Fruit fly (Drosophila melanogaster) S2 (cell line): ENCODE measurements around the gene Vta1.

Experiments used
- CG8478 ChIP-seq: fragments of >200 bp; optimal IDR thresholded peaks from 2 replicates; lab custom pipeline; 2018
- CTCF ChIP-seq, 2 experiments: fragments of >200 bp; optimal IDR thresholded peaks; 2 replicates each; lab custom pipeline; 2018

Gene Vta1

DNA sequence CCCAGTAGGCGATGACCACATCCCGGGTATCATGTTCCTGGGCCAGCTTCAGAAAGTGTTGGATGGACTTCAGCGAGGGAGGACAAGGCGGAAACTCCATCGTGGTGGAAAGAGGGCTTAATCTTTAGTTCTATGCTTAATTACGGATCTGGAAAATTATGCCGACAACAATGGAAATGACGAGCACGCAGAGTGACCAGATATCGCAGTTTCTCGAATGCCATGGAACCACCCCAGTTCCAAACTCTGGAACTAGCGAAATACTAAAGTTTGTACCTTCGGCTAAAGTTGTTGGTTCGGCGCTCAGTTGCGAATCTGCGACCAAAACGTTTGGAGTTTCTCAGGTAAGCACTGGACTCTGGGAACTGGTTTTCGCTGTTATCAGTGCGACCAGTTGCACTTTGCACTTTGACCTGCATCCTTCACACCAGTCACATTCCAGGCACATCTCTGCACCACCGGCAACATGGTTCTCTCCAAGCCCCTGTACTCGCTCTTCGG lies at the start of gene Vta1, which contains the start of gene CG7970:
Vta1 (minus strand) TSS at position 201 of the 501 bp plus-strand sequence.
CG7970 (plus strand) TSS at position 51 of the 501 bp plus-strand sequence.
- peak in 1 of 2 experiments; percentile 22 for TF ChIP-seq CTCF (optimal IDR thresholded peaks at IDR 0.05; lab: Kevin White, UChicago)
- no peak for TF ChIP-seq CG8478 (lab: Kevin White, UChicago)

DNA sequence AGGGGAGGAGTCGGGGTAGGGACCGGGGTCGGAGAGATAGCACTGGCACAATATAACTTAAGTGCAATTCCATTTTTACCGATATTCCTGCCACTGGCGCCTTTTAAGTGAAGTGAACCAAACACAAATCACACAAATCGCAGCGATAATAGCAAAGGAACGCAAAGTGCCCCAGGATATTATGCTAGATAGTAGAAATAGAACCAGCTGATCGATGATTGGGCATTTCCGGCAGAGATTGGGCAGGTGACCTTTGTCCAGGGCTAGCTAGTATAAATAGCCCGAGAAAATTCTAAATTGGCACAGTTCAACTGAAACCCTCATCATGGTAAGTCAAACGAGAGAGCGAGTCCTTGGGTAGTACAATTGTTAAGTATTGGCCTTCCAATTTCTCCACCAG lies 41.6 kb upstream of the Vta1 start, which contains the start of gene CG12011:
CG12011 (plus strand) TSS at position 301 of the 400 bp plus-strand sequence.
- no peak for TF ChIP-seq CTCF (optimal IDR thresholded peaks at IDR 0.05; lab: Kevin White, UChicago)
- TF ChIP-seq CG8478 (lab: Kevin White, UChicago) = no peak

DNA sequence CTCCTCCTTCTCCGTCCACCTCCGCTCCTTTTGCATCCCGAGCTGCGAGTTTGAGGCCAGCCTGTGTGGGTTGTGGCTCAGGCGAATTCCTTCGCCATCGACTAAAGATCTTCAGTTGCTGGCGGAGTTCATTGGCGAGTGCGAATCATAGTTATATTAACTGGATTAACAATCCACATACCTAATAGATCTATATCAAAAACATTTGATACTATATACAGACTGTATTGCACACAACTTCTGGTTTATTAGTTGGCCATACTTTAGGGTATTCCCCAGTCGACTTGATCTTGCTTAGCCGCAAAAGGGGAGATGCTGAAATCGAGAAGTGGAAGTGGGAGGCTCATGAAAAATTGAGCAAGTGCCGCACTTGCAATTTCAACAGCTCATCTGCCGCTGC lies 40.2 kb upstream of the Vta1 start:
- TF ChIP-seq CTCF (optimal IDR thresholded peaks at IDR 0.05; lab: Kevin White, UChicago) (no peak), CG8478 (lab: Kevin White, UChicago) (no peak)

DNA sequence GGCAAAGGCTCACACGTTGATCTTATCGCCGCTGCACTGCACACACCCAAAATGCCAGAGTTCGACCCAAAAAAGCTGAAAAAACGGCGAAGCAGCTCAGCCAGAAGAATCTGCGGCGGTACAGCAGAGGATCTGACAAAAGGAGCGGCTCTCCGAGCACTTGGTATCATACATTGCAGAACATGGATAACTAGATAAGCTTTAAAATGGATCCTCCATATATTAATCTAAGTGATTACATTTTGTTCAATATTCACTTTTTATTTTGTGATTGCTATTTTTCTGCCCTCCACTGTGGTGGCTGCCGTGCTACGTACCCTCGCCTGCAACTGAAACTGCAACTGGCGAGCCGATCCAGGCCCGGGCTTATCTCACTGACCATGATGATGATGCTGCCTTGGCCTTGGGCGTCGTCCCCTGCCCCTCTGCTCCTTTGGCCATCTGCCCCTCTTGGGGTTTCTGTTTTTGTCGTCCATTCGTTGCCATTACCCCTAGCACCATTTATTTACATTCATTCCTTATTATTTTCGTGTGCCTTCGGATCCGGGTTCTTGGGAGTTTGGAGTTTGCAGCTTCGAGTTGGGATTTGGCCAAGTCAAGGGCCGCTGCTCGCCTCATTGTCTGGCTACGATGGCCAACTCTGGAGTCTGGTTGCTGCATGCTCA lies 39.6 kb upstream of the Vta1 start:
- TF ChIP-seq CG8478 (lab: Kevin White, UChicago) = no peak
- TF ChIP-seq CTCF (optimal IDR thresholded peaks at IDR 0.05; lab: Kevin White, UChicago) = no peak

DNA sequence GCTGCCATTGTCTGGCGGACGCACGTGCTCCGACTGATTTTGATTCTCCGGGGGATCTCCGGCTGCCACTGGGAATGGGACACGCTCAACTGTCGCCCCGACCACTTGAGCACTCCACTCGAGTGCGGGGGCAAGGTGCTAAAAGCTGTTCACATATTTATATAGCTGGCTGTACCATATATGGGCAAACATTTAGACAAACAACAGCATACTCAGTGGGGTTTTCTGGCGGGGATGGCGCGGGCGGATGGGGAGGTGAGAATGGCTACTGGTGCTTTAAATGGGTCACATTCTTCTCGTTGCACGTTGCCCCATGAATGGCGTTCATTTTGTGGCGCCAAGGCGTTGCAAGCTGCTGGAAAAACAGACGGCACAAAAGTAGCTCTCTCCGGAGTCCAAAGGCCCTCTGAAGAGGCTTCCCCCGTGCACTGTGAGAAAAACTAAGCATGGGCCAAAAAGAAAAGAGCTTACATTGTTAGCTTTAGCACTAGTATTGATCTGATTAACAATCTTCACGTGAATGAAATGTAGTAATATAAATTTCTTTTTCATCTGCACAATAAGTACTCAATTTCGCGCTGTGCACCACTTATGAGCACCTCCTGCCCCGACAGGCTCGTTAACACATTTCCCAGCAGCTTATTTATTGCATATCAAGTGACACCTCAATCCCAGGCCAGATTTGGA lies 38.2 kb upstream of the Vta1 start:
- no peak for TF ChIP-seq CG8478 (lab: Kevin White, UChicago)
- no peak for TF ChIP-seq CTCF (optimal IDR thresholded peaks at IDR 0.05; lab: Kevin White, UChicago)

DNA sequence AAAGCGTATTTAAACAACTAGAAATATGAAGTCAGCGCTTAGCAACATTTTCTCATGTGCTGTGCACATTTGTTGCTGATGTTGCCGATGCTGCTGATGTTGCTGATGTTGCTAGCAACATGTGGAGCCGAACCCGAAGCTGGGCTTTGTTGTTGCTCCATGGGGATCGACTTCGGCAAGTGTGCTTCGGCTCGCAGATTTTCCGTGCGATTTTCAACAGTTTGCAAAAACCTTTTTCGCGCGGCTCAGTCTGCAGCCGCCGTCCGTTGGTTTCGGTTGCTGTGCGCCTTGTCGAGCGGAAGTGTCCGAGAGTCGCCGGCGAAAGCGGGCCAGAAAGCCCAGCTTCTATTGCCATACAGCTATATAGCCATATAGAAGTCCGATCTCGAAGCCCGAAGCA lies 35.9 kb upstream of the Vta1 start:
- TF ChIP-seq CG8478 (lab: Kevin White, UChicago) (no peak), CTCF (optimal IDR thresholded peaks at IDR 0.05; lab: Kevin White, UChicago) (no peak)

DNA sequence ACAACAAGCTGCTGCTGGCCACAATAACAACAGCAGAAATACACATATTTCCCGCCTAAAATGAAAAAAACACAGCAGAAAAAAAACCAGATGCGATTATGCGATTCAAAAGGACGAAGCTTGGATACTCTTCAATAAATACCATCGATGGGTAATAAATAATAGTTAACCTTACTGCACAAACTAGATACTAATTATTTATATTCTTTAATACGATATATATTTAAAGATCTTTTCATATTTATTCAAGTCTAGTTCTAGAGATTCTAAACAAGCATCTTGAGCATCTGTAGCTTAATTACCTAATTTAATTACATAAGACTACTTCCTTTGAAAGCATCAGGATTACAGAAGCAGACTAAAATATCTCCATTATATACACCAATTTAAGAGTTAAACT lies 35.5 kb upstream of the Vta1 start:
- TF ChIP-seq CTCF (optimal IDR thresholded peaks at IDR 0.05; lab: Kevin White, UChicago) (no peak), CG8478 (lab: Kevin White, UChicago) (no peak)

DNA sequence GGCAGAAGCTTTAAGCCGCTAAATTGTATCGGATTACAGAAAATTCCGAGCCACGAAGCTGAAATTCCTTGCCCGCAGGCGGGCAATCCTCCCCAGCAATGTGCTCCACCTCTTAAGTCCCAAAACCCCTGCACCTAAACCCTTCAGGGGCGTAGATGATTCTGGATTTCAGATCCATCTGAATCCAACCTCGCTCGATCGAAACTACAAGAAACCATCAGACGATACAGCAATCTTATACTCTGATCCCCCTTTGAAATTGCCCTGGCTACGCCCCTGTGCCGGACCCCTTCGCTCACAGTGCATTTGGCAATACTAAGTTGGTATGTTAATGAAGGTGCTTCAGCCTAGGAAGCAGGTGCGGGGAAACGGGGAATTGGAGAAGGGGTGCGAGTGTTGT lies 30.4 kb upstream of the Vta1 start:
- no peak for TF ChIP-seq CTCF (optimal IDR thresholded peaks at IDR 0.05; lab: Kevin White, UChicago)
- TF ChIP-seq CG8478 (lab: Kevin White, UChicago) = no peak

DNA sequence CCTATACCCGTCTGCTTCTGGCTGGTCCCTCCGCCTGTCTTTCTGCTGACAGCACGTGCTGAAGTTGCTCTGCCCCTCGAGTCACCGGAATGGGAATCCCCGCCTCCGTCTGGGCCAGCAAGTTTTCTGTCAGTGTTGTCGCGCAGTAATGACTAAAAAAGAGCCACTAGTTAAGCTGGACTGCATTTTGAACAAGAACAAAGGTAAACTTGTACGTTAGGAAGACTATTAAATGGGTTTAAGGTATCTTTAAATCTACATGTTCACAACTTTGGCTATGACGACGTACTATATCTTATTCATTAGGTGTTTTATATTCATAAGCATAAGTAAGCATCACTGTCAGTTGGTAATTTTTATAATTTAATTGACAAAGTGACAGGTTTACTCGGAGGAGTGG lies 26.7 kb upstream of the Vta1 start:
- TF ChIP-seq CG8478 (lab: Kevin White, UChicago) (no peak), CTCF (optimal IDR thresholded peaks at IDR 0.05; lab: Kevin White, UChicago) (no peak)

DNA sequence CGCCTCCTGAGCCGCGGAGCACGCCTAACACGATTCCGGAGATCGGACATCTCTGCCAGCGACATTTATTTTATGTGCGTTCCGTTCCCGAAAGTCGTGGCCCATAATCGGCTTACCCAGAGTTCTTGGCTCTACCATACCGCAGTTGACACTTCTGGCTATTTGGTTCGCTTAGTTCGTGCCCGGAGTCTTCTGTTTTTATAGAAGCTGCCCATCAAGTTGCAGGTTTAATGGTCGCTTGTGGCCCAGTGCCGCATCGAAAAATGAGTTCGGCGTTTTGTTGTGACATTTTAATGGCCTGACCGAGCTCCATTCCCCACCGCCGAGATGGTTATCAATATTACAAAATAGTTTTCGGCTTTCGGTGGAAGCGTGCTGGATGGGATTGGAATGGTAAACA lies 23.5 kb upstream of the Vta1 start:
- TF ChIP-seq CG8478 (lab: Kevin White, UChicago) (no peak), CTCF (optimal IDR thresholded peaks at IDR 0.05; lab: Kevin White, UChicago) (no peak)

DNA sequence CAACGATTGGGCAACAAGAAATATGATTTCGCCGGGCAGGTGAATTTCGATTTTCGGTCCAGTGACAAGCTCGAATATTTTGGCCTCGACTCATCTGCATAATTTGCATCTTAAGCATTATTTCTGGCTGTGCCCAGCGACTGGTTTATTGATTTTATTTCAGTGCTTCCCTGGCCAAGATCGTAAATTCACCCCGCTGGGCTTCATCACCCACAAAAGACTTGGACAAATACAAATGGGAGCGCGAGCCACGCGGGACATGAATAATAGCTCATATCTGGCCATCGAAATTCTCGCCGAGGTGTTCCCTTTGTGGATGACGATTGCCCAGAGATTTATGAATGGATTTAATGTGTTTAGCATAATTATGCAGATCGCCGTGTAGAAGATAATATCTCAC lies 22.5 kb upstream of the Vta1 start:
- TF ChIP-seq CTCF (optimal IDR thresholded peaks at IDR 0.05; lab: Kevin White, UChicago) (no peak), CG8478 (lab: Kevin White, UChicago) (no peak)

DNA sequence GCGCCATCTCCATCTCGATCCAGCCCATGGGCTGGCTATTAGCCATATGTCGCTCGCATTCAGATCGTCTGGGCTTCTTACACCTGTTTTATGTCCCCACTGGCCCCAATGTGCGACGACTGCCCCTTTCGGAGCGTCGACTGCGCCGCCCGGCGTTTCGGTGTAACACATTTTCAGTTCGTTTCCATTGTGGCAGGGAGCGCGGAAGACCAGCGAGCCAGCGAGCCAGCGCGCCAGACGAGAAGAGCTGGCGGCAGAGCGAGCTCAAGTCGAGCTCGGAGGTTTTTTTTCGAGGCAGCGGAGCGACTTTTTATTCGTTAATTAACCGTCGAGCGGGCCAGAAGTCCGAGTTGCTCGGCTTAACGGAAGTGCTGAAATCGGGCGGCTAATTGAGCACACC lies 21.7 kb upstream of the Vta1 start, which contains the start of gene CG7991:
CG7991 (plus strand) TSS at position 329 of the 400 bp plus-strand sequence.
- no peak for TF ChIP-seq CTCF (optimal IDR thresholded peaks at IDR 0.05; lab: Kevin White, UChicago)
- no peak for TF ChIP-seq CG8478 (lab: Kevin White, UChicago)

DNA sequence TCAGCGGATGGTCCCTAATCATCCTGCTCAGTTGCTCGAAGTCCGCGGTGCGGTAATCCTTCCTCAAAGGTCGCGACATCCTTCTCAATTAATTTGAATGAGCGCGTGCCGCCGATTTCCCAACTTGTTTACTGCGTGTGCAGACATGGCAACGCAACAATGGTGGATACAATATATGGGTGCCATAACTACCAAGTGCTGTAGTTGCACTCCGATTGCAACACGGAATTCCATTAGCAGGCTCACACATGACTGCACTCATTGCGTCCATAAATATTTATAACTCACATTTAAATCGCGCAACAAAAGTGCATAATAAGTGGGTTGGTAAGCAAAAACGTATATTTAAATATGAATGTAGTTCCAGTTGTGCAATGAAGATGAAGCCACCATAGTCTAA lies 19.9 kb upstream of the Vta1 start, which contains the start of gene CG13930:
CG13930 (minus strand) TSS at position 101 of the 400 bp plus-strand sequence.
- TF ChIP-seq CG8478 (lab: Kevin White, UChicago) (no peak), CTCF (optimal IDR thresholded peaks at IDR 0.05; lab: Kevin White, UChicago) (no peak)

DNA sequence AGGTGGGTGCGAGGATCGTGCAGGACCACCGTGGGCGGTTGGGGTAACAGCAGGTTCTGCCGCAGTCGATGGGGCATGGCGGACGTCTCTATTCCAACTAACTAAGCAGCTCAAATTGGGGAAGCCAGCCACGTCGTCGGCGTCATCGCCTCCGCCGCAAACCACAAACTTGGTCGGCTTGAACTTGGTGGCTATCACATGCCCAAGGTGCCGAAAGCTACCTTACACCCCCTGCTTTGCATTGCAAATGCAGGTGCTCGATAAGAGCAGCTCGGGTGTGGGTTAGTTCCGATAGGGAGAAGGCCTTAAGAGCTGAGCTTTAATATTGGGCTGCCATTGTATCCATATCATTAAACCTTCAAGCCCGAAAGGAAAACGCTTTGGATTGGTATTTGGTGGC lies 17.3 kb upstream of the Vta1 start, which contains the start of gene RabX5:
RabX5 (minus strand) TSS at position 101 of the 400 bp plus-strand sequence.
- TF ChIP-seq CG8478 (lab: Kevin White, UChicago) (no peak), CTCF (optimal IDR thresholded peaks at IDR 0.05; lab: Kevin White, UChicago) (no peak)

DNA sequence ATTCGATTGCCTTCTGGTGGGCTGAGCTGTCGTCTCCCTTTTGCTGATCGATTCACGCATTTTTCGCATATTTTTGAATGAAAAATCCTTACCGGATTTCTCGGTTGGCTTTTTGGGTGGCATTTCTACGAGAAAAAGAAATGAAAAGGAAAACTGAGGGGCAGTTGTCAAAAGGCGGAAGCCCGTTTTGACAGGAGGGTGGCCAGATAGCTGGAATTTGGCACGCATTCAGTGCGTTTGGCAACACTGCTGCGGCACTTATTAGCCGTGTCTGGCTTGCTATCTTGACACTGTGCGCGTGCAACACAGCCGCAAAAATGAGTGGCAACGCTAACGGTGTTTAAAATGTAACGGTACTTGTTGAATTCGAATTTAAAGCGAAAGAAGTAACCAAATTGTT lies 15.8 kb upstream of the Vta1 start, which contains the start of gene RpL23A:
RpL23A (minus strand) TSS at position 151 of the 400 bp plus-strand sequence.
- peak; percentile 72 to 74 for TF ChIP-seq CTCF (optimal IDR thresholded peaks at IDR 0.05; lab: Kevin White, UChicago)
- no peak for TF ChIP-seq CG8478 (lab: Kevin White, UChicago)
